Worm (Caenorhabditis elegans): ENCODE results near the gene rpl-10.

The rpl-10 gene

ce11 chrII:8181437-8181836 is 37.8 kb downstream of the rpl-10 start, which contains the start of gene dylt-3:
Gene dylt-3 (plus strand): TSS chrII:8181737.
- no peak for TF ChIP-seq hlh-12 (tag; optimal IDR thresholded peaks at IDR 0.05)
- TF ChIP-seq lag-1 (GFP tag; IDR thresholded peaks at IDR 0.05) = no peak
- TF ChIP-seq hlh-26 (GFP tag; conservative IDR thresholded peaks at IDR 0.05) = no peak
- no peak for TF ChIP-seq nfya-1 (tag; optimal IDR thresholded peaks at IDR 0.05; ENCODE audit: borderline replicate concordance, insufficient read depth)
- TF ChIP-seq attf-5 (GFP tag; optimal IDR thresholded peaks at IDR 0.05) = no peak
- TF ChIP-seq ZK185.1 (tag; optimal IDR thresholded peaks at IDR 0.05; ENCODE audit: poor library complexity, severe bottlenecking) = no peak
- TF ChIP-seq ztf-26 (tag; optimal IDR thresholded peaks at IDR 0.05) = no peak
- TF ChIP-seq snpc-4 (GFP tag; optimal IDR thresholded peaks at IDR 0.05) = no peak
- TF ChIP-seq snpc-4 (tag; optimal IDR thresholded peaks at IDR 0.05) = no peak
- no peak for TF ChIP-seq lin-35 (GFP tag; optimal IDR thresholded peaks at IDR 0.05)
- no peak for TF ChIP-seq Y67H2A.10 (GFP tag; conservative IDR thresholded peaks at IDR 0.05)
- no peak for TF ChIP-seq cebp-2 (GFP tag; IDR thresholded peaks at IDR 0.05)
- no peak for TF ChIP-seq ccch-3 (GFP tag; optimal IDR thresholded peaks at IDR 0.05)
- no peak for TF ChIP-seq rcor-1 (GFP tag; IDR thresholded peaks at IDR 0.05)
- TF ChIP-seq K12H6.12 (tag; optimal IDR thresholded peaks at IDR 0.05) = no peak

- TF ChIP-seq ceh-27 (GFP tag; optimal IDR thresholded peaks at IDR 0.05) (peak; percentile 84), K11D2.4 (GFP tag; IDR thresholded peaks at IDR 0.05) (peak; percentile 94), sptf-2 (GFP tag; optimal IDR thresholded peaks at IDR 0.05) (no peak), attf-6 (GFP tag; IDR thresholded peaks at IDR 0.05) (0 out of 2 replicates have a peak, but pooled peaks have one; percentile 33), chd-7 (tag; optimal IDR thresholded peaks at IDR 0.05) (peak; percentile 7), F57C9.4 (tag; optimal IDR thresholded peaks at IDR 0.05) (no peak), ekl-4 (GFP tag; IDR thresholded peaks at IDR 0.05) (peak; percentile 91), F33H1.4 (GFP tag; IDR thresholded peaks at IDR 0.05) (peak; percentile 100), F39B2.1 (GFP tag; IDR thresholded peaks at IDR 0.05) (no peak), ets-4 (GFP tag; optimal IDR thresholded peaks at IDR 0.05) (no peak), B0035.1 (tag; optimal IDR thresholded peaks at IDR 0.05) (peak; percentile 46), B0336.3 (GFP tag; IDR thresholded peaks at IDR 0.05) (peak; percentile 79), madf-3 (GFP tag; IDR thresholded peaks at IDR 0.05) (peak; percentile 83; the same call in 1 of the 2 replicates), F52B5.7 (tag; optimal IDR thresholded peaks at IDR 0.05) (no peak), pbrm-1 (GFP tag; IDR thresholded peaks at IDR 0.05) (peak; percentile 94), repo-1 (tag; optimal IDR thresholded peaks at IDR 0.05) (peak; percentile 84), hmg-20 (GFP tag; IDR thresholded peaks at IDR 0.05) (peak; percentile 73; the same call in 1 of the 2 replicates), lin-40 (tag; optimal IDR thresholded peaks at IDR 0.05) (peak; percentile 96), ceh-58 (GFP tag; IDR thresholded peaks at IDR 0.05) (no peak), bed-2 (GFP tag; IDR thresholded peaks at IDR 0.05) (no peak), hlh-26 (GFP tag; conservative IDR thresholded peaks at IDR 0.05) (no peak), cebp-2 (GFP tag; IDR thresholded peaks at IDR 0.05) (no peak), Y56A3A.18 (GFP tag; IDR thresholded peaks at IDR 0.05) (peak; percentile 86; the same call in 1 of the 2 replicates), dox-1 (GFP tag; IDR thresholded peaks at IDR 0.05) (peak; percentile 95), madf-6 (GFP tag; IDR thresholded peaks at IDR 0.05) (peak; percentile 85), nhr-80 (tag; optimal IDR thresholded peaks at IDR 0.05) (peak; percentile 62), him-1 (tag; optimal IDR thresholded peaks at IDR 0.05) (peak; percentile 54), tbx-9 (tag; optimal IDR thresholded peaks at IDR 0.05; ENCODE audit: borderline replicate concordance) (no peak), Y53F4B.3 (GFP tag; IDR thresholded peaks at IDR 0.05) (no peak), egl-18 (GFP tag; IDR thresholded peaks at IDR 0.05) (no peak), unc-130 (GFP tag; optimal IDR thresholded peaks at IDR 0.05) (peak; percentile 67), B0261.1 (tag; optimal IDR thresholded peaks at IDR 0.05) (no peak), tbp1 (GFP tag; optimal IDR thresholded peaks at IDR 0.05) (peak; percentile 72), Y67H2A.10 (GFP tag; conservative IDR thresholded peaks at IDR 0.05) (peak; percentile 54; the same call in 1 of the 2 replicates), C06A6.2 (GFP tag; conservative IDR thresholded peaks at IDR 0.05) (peak; percentile 86), ccch-3 (GFP tag; optimal IDR thresholded peaks at IDR 0.05) (no peak), egrh-3 (GFP tag; IDR thresholded peaks at IDR 0.05) (no peak)
Observed at ce11 chrII:8185016-8185493, 41.4 kb downstream of the rpl-10 start, which contains the start of the genes mig-5 and cct-1. Gene mig-5 (minus strand): TSS chrII:8185023. Gene cct-1 (plus strand): TSS chrII:8185443.
